Worm (Caenorhabditis elegans): ENCODE results near the gene Y53G8B.1.

DNA sequence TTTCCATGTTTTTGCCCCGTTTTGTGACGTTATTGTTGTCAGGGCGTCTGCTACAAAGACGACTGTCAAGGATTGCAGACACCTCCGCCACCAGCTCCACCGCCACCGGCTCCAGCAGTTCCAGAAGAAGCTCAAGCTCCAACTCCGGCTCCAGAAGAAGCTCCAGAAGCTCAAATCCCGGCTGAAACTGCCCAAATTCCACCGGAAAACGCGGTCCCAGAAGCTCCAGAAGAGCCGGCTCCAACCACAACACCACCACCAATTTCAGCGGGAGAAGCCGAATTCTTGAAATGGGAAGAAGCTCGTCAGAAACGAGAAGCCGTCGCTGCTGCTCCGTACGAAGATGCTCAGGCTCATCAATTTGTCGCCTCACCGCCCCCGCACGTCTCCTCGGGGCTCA lies 47.7 kb downstream of the Y53G8B.1 start:
- TF ChIP-seq ama-1 (optimal IDR thresholded peaks at IDR 0.05) (no peak), flt-1 (GFP tag; IDR thresholded peaks at IDR 0.05) (no peak)

All from whole organism, early embryonic.